Fruit fly (Drosophila melanogaster): ENCODE data around the gene Sec61gamma.

DNA sequence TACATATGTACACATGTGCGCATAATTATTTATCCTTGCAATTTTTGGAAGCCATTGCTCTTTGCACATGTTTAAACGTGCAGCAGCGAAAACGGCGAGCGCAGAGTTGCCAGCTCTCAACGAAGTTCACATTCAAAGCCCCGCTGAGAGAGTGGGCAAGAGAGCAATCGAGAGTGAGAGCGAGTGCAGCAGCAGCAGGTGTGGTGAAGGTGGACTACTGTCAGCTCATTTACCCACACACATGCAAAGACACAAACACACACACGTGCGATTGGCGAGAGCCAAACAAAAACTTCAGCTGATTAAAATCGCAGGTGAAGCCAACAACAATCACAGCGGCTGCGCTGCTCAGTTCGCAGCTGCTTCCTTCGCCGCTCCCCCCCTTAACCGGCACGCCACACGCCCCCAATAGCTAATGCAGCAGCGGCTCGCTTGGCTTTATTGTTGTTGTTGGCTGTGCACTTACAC is 11.7 kb upstream of the Sec61gamma start:
- TF ChIP-seq CG1620 (GFP tag; optimal IDR thresholded peaks at IDR 0.05) = no peak
- TF ChIP-seq bab1 (GFP tag; optimal IDR thresholded peaks at IDR 0.05) = peak; percentile 16
- peak; percentile 12 for TF ChIP-seq CG11617 (GFP tag; optimal IDR thresholded peaks at IDR 0.05)
- peak; percentile 25 for TF ChIP-seq CG14711 (tag; optimal IDR thresholded peaks at IDR 0.05)
- TF ChIP-seq kay (GFP tag; ENCODE audit: borderline replicate concordance) = no peak
- peak; percentile 90 for TF ChIP-seq Mnt (GFP tag; optimal IDR thresholded peaks at IDR 0.05)
- peak; percentile 60 for TF ChIP-seq tj (GFP tag; optimal IDR thresholded peaks at IDR 0.05)
- TF ChIP-seq Clk (GFP tag; optimal IDR thresholded peaks at IDR 0.05) = no peak
- TF ChIP-seq cic (GFP tag; optimal IDR thresholded peaks at IDR 0.05) = peak; percentile 64
- no peak for TF ChIP-seq CG7045 (GFP tag; optimal IDR thresholded peaks at IDR 0.05)
